Worm (Caenorhabditis elegans) whole organism, L4 larva: ENCODE results near the gene pho-12.

Source experiments
- F44E2.7 ChIP-seq: fragments of 200-800 bp; sonication (Bioruptor generic); IDR thresholded peaks from 2 replicates; pipeline ENCODE4 v2.1.2; 2022; ENCODE audit warnings: missing genetic modification characterization, missing compliant biosample characterization
- T20F7.1 ChIP-seq: fragments of 200-800 bp; sonication (Bioruptor generic); optimal IDR thresholded peaks from 2 replicates; lab custom pipeline; 2018; ENCODE audit warnings: mild to moderate bottlenecking, missing genetic modification characterization, missing compliant biosample characterization
- Y48G9A.11 ChIP-seq: fragments of 200-800 bp; sonication (Bioruptor generic); IDR thresholded peaks from 2 replicates; pipeline ENCODE4 v1.3.6; 2022; ENCODE audit warnings: missing genetic modification reagents, missing genetic modification characterization, missing compliant biosample characterization
- ZK337.2 ChIP-seq: fragments of 200-800 bp; sonication (Bioruptor generic); IDR thresholded peaks from 2 replicates; pipeline ENCODE4 v1.3.6; 2022; ENCODE audit warnings: missing genetic modification reagents, missing genetic modification characterization, missing compliant biosample characterization
- aha-1 ChIP-seq: fragments of 150-350 bp; peaks from one replicate; lab custom pipeline; 2014; ENCODE audit warnings: missing biosample characterization, missing genetic modification characterization
- aly-2 ChIP-seq: sonication (generic microtip); optimal IDR thresholded peaks from 2 replicates; lab custom pipeline; 2018; ENCODE audit warnings: missing biosample characterization, missing genetic modification characterization
- ama-1 ChIP-seq: fragments of 150-350 bp; optimal IDR thresholded peaks from 2 replicates; lab custom pipeline; 2014; ENCODE audit warnings: inconsistent platforms, mixed read lengths
- ces-1 ChIP-seq: fragments of 150-350 bp; sonication (generic microtip); optimal IDR thresholded peaks from 4 replicates; lab custom pipeline; 2014; ENCODE audit warnings: missing biosample characterization, missing genetic modification reagents, missing genetic modification characterization
- cey-2 ChIP-seq: sonication (generic microtip); optimal IDR thresholded peaks from 3 replicates; lab custom pipeline; 2017; ENCODE audit warnings: missing genetic modification characterization, mild to moderate bottlenecking, missing compliant biosample characterization, antibody characterized with exemption, borderline replicate concordance; ENCODE audit not compliant: insufficient read depth
- ctbp-1 ChIP-seq: fragments of 200-800 bp; sonication (Bioruptor generic); IDR thresholded peaks from 2 replicates; pipeline ENCODE4 v1.3.6; 2022; ENCODE audit warnings: missing genetic modification reagents, missing genetic modification characterization, missing compliant biosample characterization
- daf-12 ChIP-seq: fragments of 150-350 bp; optimal IDR thresholded peaks from 2 replicates; lab custom pipeline; 2014; ENCODE audit warnings: missing biosample characterization, missing genetic modification reagents, missing genetic modification characterization
- daf-16 ChIP-seq, 3 experiments: sonication (generic microtip); optimal IDR thresholded peaks; 2 replicates each; lab custom pipeline; 2016 to 2017; ENCODE audit warnings: missing genetic modification characterization in 3 of 3, missing genetic modification reagents in 3 of 3, mild to moderate bottlenecking in 2 of 3, missing compliant biosample characterization in 2 of 3, missing biosample characterization in 1 of 3, moderate library complexity in 1 of 3
- daf-19 ChIP-seq: fragments of 200-800 bp; sonication (Bioruptor generic); conservative IDR thresholded peaks from 2 replicates; pipeline ENCODE4 v1.3.6; 2022; ENCODE audit warnings: missing genetic modification characterization, missing compliant biosample characterization
- dmd-6 ChIP-seq: fragments of 200-800 bp; sonication (Bioruptor generic); IDR thresholded peaks from 2 replicates; pipeline ENCODE4 v1.3.6; 2022; ENCODE audit warnings: missing genetic modification reagents, missing genetic modification characterization, missing compliant biosample characterization
- dmd-9 ChIP-seq: fragments of 200-800 bp; sonication (Bioruptor generic); IDR thresholded peaks from 2 replicates; pipeline ENCODE4 v1.3.6; 2022; ENCODE audit warnings: missing genetic modification reagents, missing genetic modification characterization, missing compliant biosample characterization
- dpl-1 ChIP-seq: fragments of 150-350 bp; optimal IDR thresholded peaks from 2 replicates; lab custom pipeline; 2014; ENCODE audit warnings: missing biosample characterization, missing genetic modification reagents, missing genetic modification characterization
- dve-1 ChIP-seq: sonication (generic microtip); optimal IDR thresholded peaks from 2 replicates; lab custom pipeline; 2017; ENCODE audit warnings: antibody characterized with exemption, mild to moderate bottlenecking, missing genetic modification characterization, missing compliant biosample characterization; ENCODE audit not compliant: insufficient read depth
- egl-27 ChIP-seq: sonication (generic microtip); optimal IDR thresholded peaks from 3 replicates; lab custom pipeline; 2017; ENCODE audit warnings: missing biosample characterization, missing genetic modification reagents, missing genetic modification characterization
- egl-43 ChIP-seq: fragments of 200-800 bp; sonication (Bioruptor generic); IDR thresholded peaks from 2 replicates; pipeline ENCODE4 v1.3.6; 2022; ENCODE audit warnings: missing genetic modification reagents, missing genetic modification characterization, missing compliant biosample characterization
- fkh-10 ChIP-seq: fragments of 150-350 bp; optimal IDR thresholded peaks from 2 replicates; lab custom pipeline; 2014; ENCODE audit warnings: missing biosample characterization, missing genetic modification reagents, missing genetic modification characterization
- hlh-11 ChIP-seq: fragments of 200-800 bp; sonication (Bioruptor generic); optimal IDR thresholded peaks from 2 replicates; lab custom pipeline; 2018; ENCODE audit warnings: mild to moderate bottlenecking, missing genetic modification characterization, missing compliant biosample characterization
- hmg-1.1 ChIP-seq: fragments of 200-800 bp; sonication (Bioruptor generic); IDR thresholded peaks from 2 replicates; pipeline ENCODE4 v1.3.6; 2022; ENCODE audit warnings: missing genetic modification reagents, missing genetic modification characterization, missing compliant biosample characterization
- lin-1 ChIP-seq: fragments of 200-800 bp; sonication (Bioruptor generic); IDR thresholded peaks from 2 replicates; pipeline ENCODE4 v1.3.6; 2022; ENCODE audit warnings: missing genetic modification reagents, missing genetic modification characterization, missing compliant biosample characterization
- lin-39 ChIP-seq: fragments of 150-350 bp; optimal IDR thresholded peaks from 2 replicates; lab custom pipeline; 2014; ENCODE audit warnings: missing biosample characterization, missing genetic modification reagents, missing genetic modification characterization
- lir-3 ChIP-seq: sonication (generic microtip); optimal IDR thresholded peaks from 2 replicates; lab custom pipeline; 2016; ENCODE audit warnings: mild to moderate bottlenecking, missing genetic modification characterization, missing compliant biosample characterization
- mep-1 ChIP-seq: fragments of 150-350 bp; sonication (generic microtip); optimal IDR thresholded peaks from 3 replicates; lab custom pipeline; 2014; ENCODE audit warnings: missing biosample characterization, missing genetic modification characterization
- mxl-3 ChIP-seq: fragments of 200-800 bp; sonication (Bioruptor generic); optimal IDR thresholded peaks from 2 replicates; lab custom pipeline; 2018; ENCODE audit warnings: mild to moderate bottlenecking, missing genetic modification characterization, missing compliant biosample characterization
- nhr-102 ChIP-seq: sonication (generic microtip); optimal IDR thresholded peaks from 2 replicates; lab custom pipeline; 2016; ENCODE audit warnings: mild to moderate bottlenecking, missing genetic modification characterization, moderate library complexity, missing compliant biosample characterization
- nhr-28 ChIP-seq: fragments of 150-350 bp; optimal IDR thresholded peaks from 2 replicates; lab custom pipeline; 2014; ENCODE audit warnings: missing biosample characterization, missing genetic modification characterization
- nhr-41 ChIP-seq: fragments of 200-800 bp; sonication (Bioruptor generic); IDR thresholded peaks from 2 replicates; pipeline ENCODE4 v1.3.6; 2022; ENCODE audit warnings: missing genetic modification reagents, missing genetic modification characterization, missing compliant biosample characterization
- pqm-1 ChIP-seq: sonication (generic microtip); optimal IDR thresholded peaks from 2 replicates; lab custom pipeline; 2017; ENCODE audit warnings: missing biosample characterization, missing genetic modification characterization
- set-16 ChIP-seq: fragments of 200-800 bp; sonication (Bioruptor generic); IDR thresholded peaks from 2 replicates; pipeline ENCODE4 v1.3.6; 2022; ENCODE audit warnings: missing genetic modification reagents, missing genetic modification characterization, missing compliant biosample characterization
- tra-1 ChIP-seq: fragments of 200-800 bp; sonication (Bioruptor generic); IDR thresholded peaks from 2 replicates; pipeline ENCODE4 v1.3.6; 2022; ENCODE audit warnings: missing genetic modification reagents, missing genetic modification characterization, missing compliant biosample characterization
- unc-62 ChIP-seq, 3 experiments: fragments of 150-350 bp in 1 of 3; sonication (generic microtip); optimal IDR thresholded peaks in 2 of 3; peaks in 1 of 3; 1 replicate in 1 of 3; 2 replicates in 2 of 3; lab custom pipeline; 2014 to 2017; ENCODE audit warnings: missing biosample characterization in 3 of 3, missing genetic modification characterization in 3 of 3, missing genetic modification reagents in 3 of 3, missing genotype in 1 of 3
- zfp-3 ChIP-seq: fragments of 200-800 bp; sonication (Bioruptor generic); conservative IDR thresholded peaks from 2 replicates; pipeline ENCODE4 v1.3.6; 2022; ENCODE audit warnings: missing genetic modification reagents, missing genetic modification characterization, missing compliant biosample characterization
- zip-2 ChIP-seq: fragments of 150-350 bp; optimal IDR thresholded peaks from 2 replicates; lab custom pipeline; 2014; ENCODE audit warnings: missing biosample characterization, missing genetic modification characterization

pho-12 gene

DNA sequence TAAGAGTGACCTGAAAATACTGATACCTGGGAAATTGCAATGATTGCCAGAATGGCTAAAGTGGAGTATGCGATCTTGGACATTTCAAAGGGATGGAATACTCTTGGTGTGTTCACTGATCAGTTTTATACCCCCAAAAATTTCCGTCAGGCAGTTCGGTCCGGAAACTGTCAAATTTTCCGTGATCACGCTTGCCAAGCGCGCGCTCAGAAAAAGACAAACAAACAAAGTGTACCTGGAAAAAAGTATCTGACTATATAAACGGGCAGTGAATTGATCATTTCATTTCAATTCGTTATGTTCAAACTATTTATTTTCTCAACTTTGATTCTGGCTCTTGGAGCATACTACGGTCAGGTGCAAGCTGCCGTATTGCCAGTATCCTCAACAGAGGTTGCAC is 41.1 kb upstream of the pho-12 start, which contains the start of the genes idpb-3 and idpb-1:
idpb-3 (minus strand) TSS at position 101 of the 400 bp plus-strand sequence.
idpb-1 (plus strand) TSS at position 284 of the 400 bp plus-strand sequence.
- TF ChIP-seq egl-27 (tag; lab: Kevin White, UChicago) (no peak), aha-1 (tag; lab: Kevin White, UChicago) (peak; percentile 51), daf-12 (no peak), ZK337.2 (GFP tag; lab: Robert Waterston, UW) (no peak), fkh-10 (GFP tag; lab: Kevin White, UChicago) (no peak)

DNA sequence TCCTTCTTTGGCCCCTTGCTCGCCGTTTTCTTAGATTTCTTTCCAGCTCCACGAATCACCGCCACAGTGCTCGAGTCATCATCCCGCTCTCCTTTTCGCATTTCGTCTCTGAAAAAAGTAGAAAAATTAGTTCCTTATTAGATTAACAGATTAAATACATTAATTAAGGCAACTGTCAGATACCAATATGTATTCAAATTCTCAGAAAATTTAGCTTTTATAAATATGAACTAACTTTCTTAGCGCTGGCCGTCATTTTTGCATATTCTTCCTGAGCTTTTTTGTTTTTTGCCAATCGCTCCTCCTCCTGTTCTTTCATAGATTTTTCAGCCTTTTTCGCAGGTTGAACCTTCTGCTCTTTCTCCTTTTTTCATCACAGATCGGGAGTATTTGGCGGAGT is 39.0 kb upstream of the pho-12 start, which contains the start of gene C04G6.6:
C04G6.6 (minus strand) TSS at position 101 of the 400 bp plus-strand sequence.
- TF ChIP-seq aly-2 (tag; lab: Kevin White, UChicago): no peak
- TF ChIP-seq dmd-9 (GFP tag; lab: Robert Waterston, UW): no peak
- no peak for TF ChIP-seq T20F7.1 (GFP tag; lab: Kevin White, UChicago)
- no peak for TF ChIP-seq dve-1 (tag; lab: Kevin White, UChicago)
- no peak for TF ChIP-seq egl-43
- no peak for TF ChIP-seq unc-62 (GFP tag; optimal IDR thresholded peaks at IDR 0.05 in 1 of 2; lab: Kevin White, UChicago)
- TF ChIP-seq unc-62 (tag; optimal IDR thresholded peaks at IDR 0.05; lab: Kevin White, UChicago): no peak
- TF ChIP-seq Y48G9A.11 (GFP tag; lab: Robert Waterston, UW): no peak
- no peak for TF ChIP-seq F44E2.7
- no peak for TF ChIP-seq ces-1 (GFP tag; lab: Kevin White, UChicago)
- TF ChIP-seq, all 104 proteins: peak for 0

DNA sequence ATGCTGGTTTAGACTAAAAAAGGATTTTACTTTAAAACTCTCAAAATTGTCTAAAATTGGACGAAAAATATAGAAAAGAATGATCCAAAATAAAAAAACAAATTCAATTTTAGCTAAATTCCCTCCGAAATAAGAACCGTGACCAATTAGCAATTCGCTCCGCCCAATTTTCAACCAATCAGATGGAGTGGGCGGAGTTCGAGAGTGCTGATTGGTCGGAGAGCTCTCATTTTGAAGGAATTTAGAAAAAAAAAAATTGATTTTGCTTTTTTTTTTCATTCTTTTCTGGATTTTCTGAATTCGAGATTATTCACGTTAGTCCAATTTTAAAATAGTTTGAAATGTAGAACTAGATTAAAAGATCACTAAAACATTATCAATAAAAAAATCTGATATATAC is 38.4 kb upstream of the pho-12 start:
- TF ChIP-seq unc-62 (GFP tag; optimal IDR thresholded peaks at IDR 0.05 in 1 of 2; lab: Kevin White, UChicago): peak in 1 of 2 experiments; percentile 73
- no peak for TF ChIP-seq unc-62 (tag; optimal IDR thresholded peaks at IDR 0.05; lab: Kevin White, UChicago)
- TF ChIP-seq lir-3 (tag; lab: Kevin White, UChicago): no peak
- no peak for TF ChIP-seq nhr-41 (GFP tag; lab: Robert Waterston, UW)
- no peak for TF ChIP-seq dmd-6 (GFP tag; lab: Robert Waterston, UW)
- TF ChIP-seq zfp-3 (GFP tag; lab: Robert Waterston, UW): no peak

DNA sequence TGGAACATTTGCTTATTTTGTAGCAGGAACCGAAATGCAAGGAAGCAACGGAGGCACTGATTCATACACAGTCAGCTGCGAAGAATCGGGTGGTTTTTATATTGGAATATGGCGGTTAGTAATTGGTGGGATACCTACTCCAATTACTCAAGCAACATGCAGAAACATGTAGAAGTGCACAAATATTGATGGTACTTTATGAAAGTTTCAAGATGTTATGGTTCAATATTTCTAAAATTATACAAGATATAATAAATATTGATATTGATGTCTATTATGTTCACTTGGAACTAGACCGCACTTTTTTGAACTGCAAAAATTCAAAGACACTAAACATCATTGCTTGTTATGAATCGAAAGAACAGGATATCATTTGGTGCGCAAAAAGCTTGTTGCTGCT is 33.3 kb upstream of the pho-12 start, which contains the start of gene C04G6.13:
C04G6.13 (plus strand) TSS at position 301 of the 400 bp plus-strand sequence.
- TF ChIP-seq unc-62 (GFP tag; optimal IDR thresholded peaks at IDR 0.05 in 1 of 2; lab: Kevin White, UChicago) (peak in 1 of 2 experiments; percentile 35), unc-62 (tag; optimal IDR thresholded peaks at IDR 0.05; lab: Kevin White, UChicago) (no peak), lin-1 (GFP tag; lab: Robert Waterston, UW) (no peak), ama-1 (no peak)

DNA sequence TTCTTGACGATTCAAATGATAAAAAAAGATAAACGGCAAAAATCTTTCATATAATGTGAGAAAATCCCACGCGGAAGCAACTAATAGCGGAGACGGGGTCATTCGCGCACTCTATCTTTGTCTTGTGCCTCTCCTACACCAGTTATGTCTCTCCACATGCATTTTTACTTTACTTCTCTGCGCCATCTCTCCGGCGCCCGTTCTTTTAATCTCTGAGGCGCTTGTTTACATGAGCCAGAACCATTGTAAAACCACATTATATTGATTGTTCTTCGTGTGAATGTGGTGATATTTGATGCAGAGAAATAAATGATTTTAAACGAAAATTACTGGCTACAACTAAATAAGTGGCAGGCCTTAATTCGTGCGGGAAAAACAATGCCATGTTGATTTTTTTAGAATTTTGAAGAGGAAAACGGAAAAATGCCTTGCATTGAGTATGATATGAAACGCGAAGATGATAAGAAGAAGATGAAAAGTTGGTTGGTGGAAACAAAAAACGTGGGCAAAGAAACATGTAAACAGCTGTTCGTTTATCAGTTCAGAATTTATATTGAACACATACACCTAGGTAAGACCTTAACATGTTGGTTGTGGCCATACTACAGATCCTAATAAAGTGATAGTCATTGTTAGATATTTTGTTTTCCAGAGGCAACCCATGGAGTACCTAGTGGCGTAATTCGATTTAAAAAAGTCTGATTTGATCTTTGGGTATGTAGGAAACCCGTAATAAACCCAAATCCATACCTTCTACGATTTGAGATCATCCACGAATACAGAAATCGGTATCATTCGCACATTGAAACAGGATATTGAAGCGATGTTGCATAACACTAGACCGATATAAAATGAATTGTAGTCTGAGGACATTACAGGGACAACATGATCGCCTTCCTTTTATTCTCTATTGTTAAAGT is 32.0 kb upstream of the pho-12 start, which contains the start of gene C04G6.2:
C04G6.2 (plus strand) TSS at position 870 of the 920 bp plus-strand sequence.
- TF ChIP-seq daf-19 (GFP tag; lab: Robert Waterston, UW): no peak
- TF ChIP-seq tra-1 (GFP tag; lab: Robert Waterston, UW): 0 out of 2 replicates have a peak, but pooled peaks have one; percentile 5
- peak; percentile 75 for TF ChIP-seq hlh-11 (tag; lab: Kevin White, UChicago)
- TF ChIP-seq mxl-3 (GFP tag; lab: Kevin White, UChicago): peak; percentile 36
- TF ChIP-seq mep-1 (tag; lab: Kevin White, UChicago): peak; percentile 47
- no peak for TF ChIP-seq ama-1
- no peak for TF ChIP-seq set-16 (GFP tag; lab: Robert Waterston, UW)
- peak; percentile 64 for TF ChIP-seq pqm-1 (tag; lab: Kevin White, UChicago)
- TF ChIP-seq unc-62 (GFP tag; optimal IDR thresholded peaks at IDR 0.05 in 1 of 2; lab: Kevin White, UChicago): peak in 1 of 2 experiments; percentile 45
- no peak for TF ChIP-seq unc-62 (tag; optimal IDR thresholded peaks at IDR 0.05; lab: Kevin White, UChicago)
- 0 out of 2 replicates have a peak, but pooled peaks have one; percentile 12 for TF ChIP-seq ctbp-1 (GFP tag; lab: Robert Waterston, UW)
- no peak for TF ChIP-seq ZK337.2 (GFP tag; lab: Robert Waterston, UW)
- TF ChIP-seq zip-2 (tag; lab: Kevin White, UChicago): no peak
- no peak for TF ChIP-seq T20F7.1 (GFP tag; lab: Kevin White, UChicago)
- TF ChIP-seq lin-39 (tag; lab: Kevin White, UChicago): no peak
- no peak for TF ChIP-seq cey-2 (tag; lab: Kevin White, UChicago)
- TF ChIP-seq dpl-1: peak; percentile 7
- peak; percentile 30 for TF ChIP-seq nhr-28 (tag; lab: Kevin White, UChicago)
- 0 out of 2 replicates have a peak, but pooled peaks have one; percentile 38 for TF ChIP-seq hmg-1.1 (GFP tag; lab: Robert Waterston, UW)
- TF ChIP-seq dmd-6 (GFP tag; lab: Robert Waterston, UW): peak; percentile 30; the same call in 1 of the 2 replicates
- no peak for TF ChIP-seq Y48G9A.11 (GFP tag; lab: Robert Waterston, UW)
- no peak for TF ChIP-seq nhr-102 (tag; lab: Kevin White, UChicago)
- peak in 1 of 2 experiments; percentile 3 for TF ChIP-seq daf-16 (GFP tag; optimal IDR thresholded peaks at IDR 0.05; lab: Kevin White, UChicago)
- TF ChIP-seq daf-16 (tag; optimal IDR thresholded peaks at IDR 0.05; lab: Kevin White, UChicago): peak; percentile 81
